Fruit fly (Drosophila melanogaster) whole organism, adult: ENCODE measurements around the gene dyl.

Experiments used
- CG1620 ChIP-seq: fragments of 200-800 bp; sonication (Bioruptor generic); optimal IDR thresholded peaks from 2 replicates; lab custom pipeline; 2016; ENCODE audit warnings: missing biosample characterization, missing genetic modification characterization
- cic ChIP-seq: fragments of 200-800 bp; sonication (Bioruptor generic); optimal IDR thresholded peaks from 2 replicates; lab custom pipeline; 2017; ENCODE audit warnings: missing biosample characterization, mild to moderate bottlenecking, missing genetic modification characterization, moderate library complexity

dm6 chr3L:4269920-4270319 is 37.6 kb downstream of the dyl start:
- TF ChIP-seq cic (no peak), CG1620 (GFP tag; lab: Kevin White, UChicago) (no peak)
